Worm (Caenorhabditis elegans) whole organism, early embryonic: ENCODE results near the gene M02A10.1.

Experiments used
- B0310.2 ChIP-seq: sonication (generic microtip); optimal IDR thresholded peaks from 2 replicates; lab custom pipeline; 2016; ENCODE audit warnings: mild to moderate bottlenecking, missing genetic modification characterization, missing compliant biosample characterization
- F13C5.2 ChIP-seq: sonication (generic microtip); optimal IDR thresholded peaks from 2 replicates; lab custom pipeline; 2017; ENCODE audit warnings: mild to moderate bottlenecking, missing genetic modification characterization, inconsistent platforms, missing compliant biosample characterization
- aly-1 ChIP-seq: sonication (generic microtip); optimal IDR thresholded peaks from 2 replicates; lab custom pipeline; 2016; ENCODE audit warnings: missing genetic modification characterization, missing compliant biosample characterization
- ama-1 ChIP-seq: fragments of 150-350 bp; optimal IDR thresholded peaks from 2 replicates; lab custom pipeline; 2014
- ceh-13 ChIP-seq: fragments of 200-800 bp; sonication (Bioruptor generic); optimal IDR thresholded peaks from 2 replicates; lab custom pipeline; 2018; ENCODE audit warnings: mild to moderate bottlenecking, missing genetic modification characterization, missing compliant biosample characterization
- ceh-36 ChIP-seq: sonication (generic microtip); optimal IDR thresholded peaks from 2 replicates; lab custom pipeline; 2016; ENCODE audit warnings: missing genetic modification characterization, inconsistent platforms, missing compliant biosample characterization
- ets-7 ChIP-seq: sonication (generic microtip); optimal IDR thresholded peaks from 2 replicates; lab custom pipeline; 2016; ENCODE audit warnings: missing genotype, missing genetic modification characterization, missing compliant biosample characterization
- flt-1 ChIP-seq: fragments of 200-800 bp; sonication (Bioruptor generic); IDR thresholded peaks from 2 replicates; pipeline ENCODE4 v1.3.6; 2022; ENCODE audit warnings: missing genetic modification characterization, missing compliant biosample characterization
- hmbx-1 ChIP-seq: sonication (generic microtip); optimal IDR thresholded peaks from 2 replicates; lab custom pipeline; 2016; ENCODE audit warnings: mild to moderate bottlenecking, missing genetic modification characterization, missing compliant biosample characterization
- hmg-4 ChIP-seq: fragments of 200-800 bp; sonication (Bioruptor generic); optimal IDR thresholded peaks from 2 replicates; lab custom pipeline; 2018; ENCODE audit warnings: mild to moderate bottlenecking, missing genetic modification characterization, missing compliant biosample characterization
- hnd-1 ChIP-seq: sonication (generic microtip); optimal IDR thresholded peaks from 2 replicates; lab custom pipeline; 2016; ENCODE audit warnings: missing genetic modification characterization, missing compliant biosample characterization
- pes-1 ChIP-seq: fragments of 200-800 bp; sonication (Bioruptor generic); IDR thresholded peaks from 2 replicates; pipeline ENCODE4 v1.3.6; 2022; ENCODE audit warnings: missing genetic modification reagents, missing genetic modification characterization, missing compliant biosample characterization
- scrt-1 ChIP-seq: fragments of 200-800 bp; sonication (Bioruptor generic); IDR thresholded peaks from 2 replicates; pipeline ENCODE4 v1.3.6; 2022; ENCODE audit warnings: missing genetic modification characterization, missing compliant biosample characterization
- sea-1 ChIP-seq: fragments of 200-800 bp; sonication (Bioruptor generic); conservative IDR thresholded peaks from 2 replicates; pipeline ENCODE4 v1.3.6; 2022; ENCODE audit warnings: missing genetic modification characterization, missing compliant biosample characterization
- tbx-11 ChIP-seq: fragments of 200-800 bp; sonication (Bioruptor generic); IDR thresholded peaks from 2 replicates; pipeline ENCODE4 v1.3.6; 2022; ENCODE audit warnings: missing genetic modification characterization, missing compliant biosample characterization
- tbx-37 ChIP-seq: fragments of 200-800 bp; sonication (Bioruptor generic); conservative IDR thresholded peaks from 2 replicates; pipeline ENCODE4 v1.3.6; 2022; ENCODE audit warnings: missing genetic modification reagents, missing genetic modification characterization, missing compliant biosample characterization
- tra-4 ChIP-seq: sonication (generic microtip); optimal IDR thresholded peaks from 2 replicates; lab custom pipeline; 2017; ENCODE audit warnings: missing genetic modification characterization, missing compliant biosample characterization

The M02A10.1 gene

ce11 chrX:688602-689001 is 18.0 kb upstream of the M02A10.1 start:
- TF ChIP-seq hmbx-1 (tag; lab: Kevin White, UChicago) (no peak), tbx-37 (no peak), B0310.2 (tag; lab: Kevin White, UChicago) (no peak), tbx-11 (GFP tag; lab: Robert Waterston, UW) (no peak), F13C5.2 (tag; lab: Kevin White, UChicago) (no peak), tra-4 (tag; lab: Kevin White, UChicago) (no peak), ceh-13 (GFP tag; lab: Kevin White, UChicago) (no peak), hmg-4 (GFP tag; lab: Kevin White, UChicago) (no peak), ama-1 (lab: Kevin White, UChicago) (no peak), scrt-1 (GFP tag; lab: Robert Waterston, UW) (no peak), ceh-36 (no peak), aly-1 (tag; lab: Kevin White, UChicago) (no peak), hnd-1 (tag; lab: Kevin White, UChicago) (no peak)

DNA sequence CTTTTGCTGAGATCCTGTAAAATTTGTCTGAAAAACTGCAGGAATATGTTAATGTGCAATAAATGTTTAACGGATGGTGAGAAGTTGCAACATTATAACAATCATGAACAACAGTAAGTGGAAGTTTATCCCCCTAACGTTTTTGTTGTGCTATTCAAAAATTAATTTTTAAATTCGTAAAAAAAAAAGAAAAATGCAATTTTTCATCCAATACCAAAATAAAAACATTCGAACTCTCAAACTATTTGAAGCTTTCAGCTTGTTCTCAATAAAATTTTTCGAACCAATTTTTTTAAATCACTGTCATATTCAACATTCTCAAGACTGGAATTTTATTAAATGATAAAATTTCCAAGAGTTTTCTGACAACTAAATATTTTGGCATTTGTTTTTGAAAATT is 15.0 kb upstream of the M02A10.1 start, which contains the start of gene ncam-1:
Gene ncam-1, plus strand, starts transcription at position 301 of the 400 bp plus-strand sequence.
- TF ChIP-seq ets-7 (tag; lab: Kevin White, UChicago): no peak
- no peak for TF ChIP-seq ceh-13 (GFP tag; lab: Kevin White, UChicago)
- TF ChIP-seq B0310.2 (tag; lab: Kevin White, UChicago): no peak
- no peak for TF ChIP-seq tra-4 (tag; lab: Kevin White, UChicago)
- TF ChIP-seq tbx-11 (GFP tag; lab: Robert Waterston, UW): no peak
- no peak for TF ChIP-seq hnd-1 (tag; lab: Kevin White, UChicago)
- no peak for TF ChIP-seq sea-1 (GFP tag; lab: Robert Waterston, UW)
- no peak for TF ChIP-seq ceh-36
- no peak for TF ChIP-seq pes-1 (GFP tag; lab: Robert Waterston, UW)

DNA sequence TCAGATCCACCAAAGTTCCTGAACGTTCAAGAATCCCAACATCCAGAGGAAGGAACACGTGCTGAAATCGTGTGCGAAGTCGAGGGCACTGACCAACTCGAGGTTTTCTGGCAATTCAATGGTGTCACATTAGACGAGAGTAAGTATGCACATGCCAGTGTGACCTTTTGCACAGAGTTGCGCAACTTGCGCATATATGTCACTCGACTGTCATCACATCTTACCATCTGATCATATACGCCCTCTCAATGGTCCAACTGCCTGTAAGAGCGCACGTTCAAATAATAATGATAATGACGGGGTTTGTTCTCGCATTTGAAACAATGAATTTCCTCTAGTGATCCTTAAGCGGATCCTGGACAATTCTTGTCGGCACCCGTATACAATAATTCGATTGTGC is 10.3 kb upstream of the M02A10.1 start:
- TF ChIP-seq tra-4 (tag; lab: Kevin White, UChicago) (no peak), ceh-36 (no peak), sea-1 (GFP tag; lab: Robert Waterston, UW) (no peak), tbx-11 (GFP tag; lab: Robert Waterston, UW) (no peak), tbx-37 (no peak), F13C5.2 (tag; lab: Kevin White, UChicago) (no peak), ama-1 (lab: Kevin White, UChicago) (no peak), B0310.2 (tag; lab: Kevin White, UChicago) (no peak), ceh-13 (GFP tag; lab: Kevin White, UChicago) (no peak), scrt-1 (GFP tag; lab: Robert Waterston, UW) (no peak), pes-1 (GFP tag; lab: Robert Waterston, UW) (no peak), flt-1 (GFP tag; lab: Robert Waterston, UW) (no peak), ets-7 (tag; lab: Kevin White, UChicago) (no peak), hnd-1 (tag; lab: Kevin White, UChicago) (no peak), hmg-4 (GFP tag; lab: Kevin White, UChicago) (no peak), hmbx-1 (tag; lab: Kevin White, UChicago) (no peak), aly-1 (tag; lab: Kevin White, UChicago) (no peak)

- TF ChIP-seq B0310.2 (tag; lab: Kevin White, UChicago) (no peak), aly-1 (tag; lab: Kevin White, UChicago) (no peak), ceh-36 (no peak), sea-1 (GFP tag; lab: Robert Waterston, UW) (no peak), scrt-1 (GFP tag; lab: Robert Waterston, UW) (no peak), tra-4 (tag; lab: Kevin White, UChicago) (no peak), ets-7 (tag; lab: Kevin White, UChicago) (no peak), hmbx-1 (tag; lab: Kevin White, UChicago) (no peak), pes-1 (GFP tag; lab: Robert Waterston, UW) (no peak), flt-1 (GFP tag; lab: Robert Waterston, UW) (no peak), tbx-11 (GFP tag; lab: Robert Waterston, UW) (no peak), F13C5.2 (tag; lab: Kevin White, UChicago) (no peak), ama-1 (lab: Kevin White, UChicago) (no peak), hmg-4 (GFP tag; lab: Kevin White, UChicago) (no peak)
These were observed 7.8 kb downstream of the M02A10.1 start, which contains the start of gene irk-2 for ce11 chrX:714398-714797. Gene irk-2, minus strand, starts transcription at chrX:714498.

DNA sequence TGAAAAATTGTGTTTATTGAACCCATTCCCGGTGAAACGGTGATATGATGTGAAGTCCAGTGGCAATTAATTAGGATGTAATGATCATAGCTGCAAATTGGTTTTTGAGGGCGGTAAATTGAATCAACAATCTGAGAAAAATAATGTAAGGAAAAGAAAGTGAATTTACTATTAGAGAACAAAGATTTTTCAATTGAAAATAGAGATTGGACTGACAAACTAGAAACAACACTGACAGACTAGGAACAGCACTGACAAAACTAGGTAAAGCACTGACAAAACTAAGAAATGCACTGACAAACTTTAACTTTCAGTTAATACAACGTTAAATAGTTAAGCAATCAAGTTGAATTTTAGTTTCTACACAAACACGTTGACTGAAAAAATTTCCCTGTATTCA is 19.3 kb downstream of the M02A10.1 start, which contains the start of gene sli-1:
Gene sli-1, minus strand, starts transcription at position 101 of the 400 bp plus-strand sequence.
- TF ChIP-seq hmbx-1 (tag; lab: Kevin White, UChicago) (no peak), sea-1 (GFP tag; lab: Robert Waterston, UW) (no peak), tra-4 (tag; lab: Kevin White, UChicago) (no peak), B0310.2 (tag; lab: Kevin White, UChicago) (no peak), hmg-4 (GFP tag; lab: Kevin White, UChicago) (no peak), F13C5.2 (tag; lab: Kevin White, UChicago) (no peak), ceh-36 (no peak), scrt-1 (GFP tag; lab: Robert Waterston, UW) (no peak), ama-1 (lab: Kevin White, UChicago) (no peak), pes-1 (GFP tag; lab: Robert Waterston, UW) (no peak), flt-1 (GFP tag; lab: Robert Waterston, UW) (no peak), tbx-11 (GFP tag; lab: Robert Waterston, UW) (no peak), tbx-37 (no peak), ets-7 (tag; lab: Kevin White, UChicago) (no peak)

DNA sequence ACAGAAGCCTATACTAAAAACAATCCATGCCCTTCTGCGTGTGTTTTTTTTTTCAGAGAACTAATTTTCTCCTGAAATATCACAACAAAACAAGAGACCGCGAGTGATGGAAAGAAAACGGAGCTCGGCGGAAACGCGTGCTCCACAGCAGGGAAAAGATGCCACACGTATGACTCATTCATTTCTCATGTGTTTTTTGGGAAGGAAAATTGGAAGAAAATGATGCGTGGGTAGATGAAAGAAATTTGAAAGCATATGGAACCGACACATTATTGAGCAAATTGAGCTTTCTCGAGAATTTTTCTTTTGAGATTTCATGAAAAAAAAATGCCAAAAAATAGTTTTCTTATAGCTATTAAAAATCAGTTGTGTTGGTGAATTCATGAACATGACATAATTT is 19.7 kb downstream of the M02A10.1 start:
- TF ChIP-seq flt-1 (GFP tag; lab: Robert Waterston, UW): no peak
- no peak for TF ChIP-seq scrt-1 (GFP tag; lab: Robert Waterston, UW)
- no peak for TF ChIP-seq tbx-11 (GFP tag; lab: Robert Waterston, UW)
- TF ChIP-seq hmg-4 (GFP tag; lab: Kevin White, UChicago): no peak
- TF ChIP-seq ceh-36: no peak
- TF ChIP-seq ama-1 (lab: Kevin White, UChicago): no peak
- no peak for TF ChIP-seq tbx-37
- TF ChIP-seq F13C5.2 (tag; lab: Kevin White, UChicago): no peak
- no peak for TF ChIP-seq sea-1 (GFP tag; lab: Robert Waterston, UW)
- TF ChIP-seq hnd-1 (tag; lab: Kevin White, UChicago): no peak
- TF ChIP-seq ceh-13 (GFP tag; lab: Kevin White, UChicago): no peak
